8 worm cellular contexts compared by ENCODE assay signal in genomic region chrX:6410177-6410765, ce11.
TF ChIP-seq lines count a peak whose summit lies in the region.

mup-2 (minus strand) TSS chrX:6410227.

TF ChIP-seq in whole organism, L1 larva, 84 proteins besides CTCF, POLR2A, EP300 and RAD21 (continues in another document):
- TF ChIP-seq xbp-1 (tag; optimal IDR thresholded peaks at IDR 0.05; lab: Kevin White, UChicago) (peak; percentile 8), mdl-1 (tag; optimal IDR thresholded peaks at IDR 0.05; lab: Kevin White, UChicago) (peak in 1 of 2 experiments; percentile 20), pag-3 (tag; optimal IDR thresholded peaks at IDR 0.05; lab: Kevin White, UChicago; ENCODE audit: borderline replicate concordance, insufficient read depth) (peak; percentile 77), snpc-4 (tag; optimal IDR thresholded peaks at IDR 0.05; lab: Kevin White, UChicago) (no peak), ama-1 (optimal IDR thresholded peaks at IDR 0.05; lab: Kevin White, UChicago) (no peak), rnt-1 (tag; optimal IDR thresholded peaks at IDR 0.05; lab: Kevin White, UChicago) (peak; percentile 69), swsn-7 (tag; optimal IDR thresholded peaks at IDR 0.05; lab: Kevin White, UChicago) (peak; percentile 24), tbx-2 (tag; optimal IDR thresholded peaks at IDR 0.05; lab: Kevin White, UChicago) (peak; percentile 49), lir-3 (tag; optimal IDR thresholded peaks at IDR 0.05; lab: Kevin White, UChicago; ENCODE audit: poor library complexity) (peak; percentile 17), lsy-2 (tag; optimal IDR thresholded peaks at IDR 0.05; lab: Kevin White, UChicago) (peak; percentile 22 to 60)

TF ChIP-seq in whole organism, L2 larva, 48 proteins besides CTCF, POLR2A, EP300 and RAD21:
- peak; percentile 61 for TF ChIP-seq nhr-129 (tag; optimal IDR thresholded peaks at IDR 0.05; lab: Kevin White, UChicago)
- TF ChIP-seq F13H6.1 (tag; optimal IDR thresholded peaks at IDR 0.05; lab: Kevin White, UChicago): peak; percentile 87
- peak in 1 of 2 experiments; percentile 25 for TF ChIP-seq lsy-2 (tag; optimal IDR thresholded peaks at IDR 0.05; lab: Kevin White, UChicago)
- TF ChIP-seq nhr-21 (tag; optimal IDR thresholded peaks at IDR 0.05; lab: Kevin White, UChicago): no peak
- TF ChIP-seq sma-9 (GFP tag; optimal IDR thresholded peaks at IDR 0.05; lab: Kevin White, UChicago): peak; percentile 80
- TF ChIP-seq sma-9 (tag; optimal IDR thresholded peaks at IDR 0.05; lab: Kevin White, UChicago): no peak
- peak; percentile 3 for TF ChIP-seq C34F6.9 (tag; optimal IDR thresholded peaks at IDR 0.05; lab: Kevin White, UChicago)
- TF ChIP-seq elt-3 (tag; optimal IDR thresholded peaks at IDR 0.05; lab: Kevin White, UChicago): no peak
TF ChIP-seq in whole organism, L2 larva: peak in this region for 5.

TF ChIP-seq in whole organism, L3 larva, 47 proteins besides CTCF, POLR2A, EP300 and RAD21 (continues in another document):
- TF ChIP-seq lin-39 (tag; optimal IDR thresholded peaks at IDR 0.05; lab: Kevin White, UChicago) (peak; percentile 33), R02D3.7 (tag; optimal IDR thresholded peaks at IDR 0.05; lab: Kevin White, UChicago) (no peak), ztf-4 (tag; optimal IDR thresholded peaks at IDR 0.05; lab: Kevin White, UChicago) (no peak), nfya-1 (tag; optimal IDR thresholded peaks at IDR 0.05; lab: Kevin White, UChicago; ENCODE audit: insufficient read depth) (peak; percentile 15), mml-1 (tag; optimal IDR thresholded peaks at IDR 0.05; lab: Kevin White, UChicago) (no peak), sea-2 (GFP tag; optimal IDR thresholded peaks at IDR 0.05; lab: Kevin White, UChicago) (no peak), nhr-67 (tag; optimal IDR thresholded peaks at IDR 0.05; lab: Kevin White, UChicago) (no peak), pha-4 (tag; optimal IDR thresholded peaks at IDR 0.05; lab: Kevin White, UChicago) (no peak), ama-1 (optimal IDR thresholded peaks at IDR 0.05; lab: Kevin White, UChicago) (no peak), ZK546.5 (tag; optimal IDR thresholded peaks at IDR 0.05; lab: Kevin White, UChicago) (no peak), fkh-10 (GFP tag; optimal IDR thresholded peaks at IDR 0.05; lab: Kevin White, UChicago) (no peak), unc-39 (tag; optimal IDR thresholded peaks at IDR 0.05; lab: Kevin White, UChicago) (no peak), nhr-12 (tag; optimal IDR thresholded peaks at IDR 0.05; lab: Kevin White, UChicago) (no peak)

TF ChIP-seq in whole organism, L4 larva, 104 proteins besides CTCF, POLR2A, EP300 and RAD21 (continues in another document):
- TF ChIP-seq mep-1 (tag; optimal IDR thresholded peaks at IDR 0.05; lab: Kevin White, UChicago) (no peak), nhr-11 (tag; optimal IDR thresholded peaks at IDR 0.05; lab: Kevin White, UChicago) (peak; percentile 60), nhr-42 (GFP tag; IDR thresholded peaks at IDR 0.05; lab: Robert Waterston, UW) (no peak), hlh-11 (tag; optimal IDR thresholded peaks at IDR 0.05; lab: Kevin White, UChicago) (peak; percentile 74), ctbp-1 (GFP tag; IDR thresholded peaks at IDR 0.05; lab: Robert Waterston, UW) (peak; percentile 61; the same call in 1 of the 2 replicates), nhr-6 (tag; optimal IDR thresholded peaks at IDR 0.05; lab: Kevin White, UChicago) (no peak), dve-1 (tag; optimal IDR thresholded peaks at IDR 0.05; lab: Kevin White, UChicago; ENCODE audit: insufficient read depth) (no peak), lin-38 (GFP tag; IDR thresholded peaks at IDR 0.05; lab: Robert Waterston, UW) (no peak), egl-43 (GFP tag; IDR thresholded peaks at IDR 0.05; lab: Robert Waterston, UW) (no peak), mdl-1 (tag; optimal IDR thresholded peaks at IDR 0.05; lab: Kevin White, UChicago) (peak in 1 of 2 experiments; percentile 19), aha-1 (tag; lab: Kevin White, UChicago) (no peak), ceh-20 (GFP tag; IDR thresholded peaks at IDR 0.05; lab: Robert Waterston, UW) (no peak), nhr-76 (tag; optimal IDR thresholded peaks at IDR 0.05; lab: Kevin White, UChicago) (no peak)

TF ChIP-seq in whole organism, late embryonic, 69 proteins besides CTCF, POLR2A, EP300 and RAD21 (continues in another document):
- TF ChIP-seq pat-9 (tag; optimal IDR thresholded peaks at IDR 0.05; lab: Kevin White, UChicago) (peak; percentile 45), madf-2 (tag; optimal IDR thresholded peaks at IDR 0.05; lab: Kevin White, UChicago) (no peak), F13H6.1 (tag; optimal IDR thresholded peaks at IDR 0.05; lab: Kevin White, UChicago) (peak; percentile 15), fax-1 (tag; optimal IDR thresholded peaks at IDR 0.05; lab: Kevin White, UChicago) (no peak), fkh-6 (tag; optimal IDR thresholded peaks at IDR 0.05; lab: Kevin White, UChicago) (no peak), K02D7.2 (tag; optimal IDR thresholded peaks at IDR 0.05; lab: Kevin White, UChicago) (no peak), hlh-8 (tag; optimal IDR thresholded peaks at IDR 0.05; lab: Kevin White, UChicago) (peak; percentile 45), ets-4 (tag; optimal IDR thresholded peaks at IDR 0.05; lab: Kevin White, UChicago) (no peak), ceh-34 (tag; optimal IDR thresholded peaks at IDR 0.05; lab: Kevin White, UChicago) (peak; percentile 74), sox-2 (GFP tag; IDR thresholded peaks at IDR 0.05; lab: Robert Waterston, UW) (no peak), nfya-1 (tag; optimal IDR thresholded peaks at IDR 0.05; lab: Kevin White, UChicago) (peak; percentile 19), unc-86 (tag; optimal IDR thresholded peaks at IDR 0.05; lab: Kevin White, UChicago) (no peak), T23F11.4 (GFP tag; optimal IDR thresholded peaks at IDR 0.05; lab: Kevin White, UChicago) (no peak), ahr-1 (tag; optimal IDR thresholded peaks at IDR 0.05; lab: Kevin White, UChicago) (no peak)

TF ChIP-seq in whole organism, midembryonic, 9 proteins besides CTCF, POLR2A, EP300 and RAD21:
- TF ChIP-seq ztf-23 (GFP tag; IDR thresholded peaks at IDR 0.05; lab: Robert Waterston, UW): 0 out of 2 replicates have a peak, but pooled peaks have one; percentile 30
- no peak for TF ChIP-seq ztf-29 (GFP tag; IDR thresholded peaks at IDR 0.05; lab: Robert Waterston, UW)
- TF ChIP-seq med-1 (GFP tag; optimal IDR thresholded peaks at IDR 0.05; lab: Kevin White, UChicago; ENCODE audit: insufficient read depth): no peak
- peak; percentile 61 for TF ChIP-seq cog-1 (tag; optimal IDR thresholded peaks at IDR 0.05; lab: Kevin White, UChicago)

TF ChIP-seq in whole organism, mixed stage, embryonic, 35 proteins besides CTCF, POLR2A, EP300 and RAD21:
- TF ChIP-seq mep-1 (tag; optimal IDR thresholded peaks at IDR 0.05; lab: Kevin White, UChicago): no peak
- TF ChIP-seq sptf-1 (tag; optimal IDR thresholded peaks at IDR 0.05; lab: Kevin White, UChicago): no peak
- peak; percentile 93 for TF ChIP-seq unc-120 (tag; optimal IDR thresholded peaks at IDR 0.05; lab: Kevin White, UChicago; ENCODE audit: poor library complexity, severe bottlenecking)
- peak; percentile 96 for TF ChIP-seq hlh-1 (tag; optimal IDR thresholded peaks at IDR 0.05; lab: Kevin White, UChicago)
- TF ChIP-seq mab-5 (tag; optimal IDR thresholded peaks at IDR 0.05; lab: Kevin White, UChicago): no peak
- no peak for TF ChIP-seq ztf-11 (tag; optimal IDR thresholded peaks at IDR 0.05; lab: Kevin White, UChicago)
- no peak for TF ChIP-seq lin-32 (GFP tag; optimal IDR thresholded peaks at IDR 0.05; lab: Kevin White, UChicago)
- no peak for TF ChIP-seq ceh-43 (GFP tag; optimal IDR thresholded peaks at IDR 0.05; lab: Kevin White, UChicago)
- TF ChIP-seq ceh-39 (tag; optimal IDR thresholded peaks at IDR 0.05; lab: Kevin White, UChicago): no peak
- peak; percentile 75 for TF ChIP-seq unc-62 (GFP tag; optimal IDR thresholded peaks at IDR 0.05; lab: Kevin White, UChicago)

TF ChIP-seq in whole organism, young adult, 124 proteins besides CTCF, POLR2A, EP300 and RAD21:
- TF ChIP-seq cebp-1 (GFP tag; IDR thresholded peaks at IDR 0.05; lab: Robert Waterston, UW) (no peak), cebp-1 (tag; optimal IDR thresholded peaks at IDR 0.05; lab: Kevin White, UChicago) (no peak), snpc-3.4 (tag; optimal IDR thresholded peaks at IDR 0.05; lab: Kevin White, UChicago) (no peak), bed-1 (GFP tag; IDR thresholded peaks at IDR 0.05; lab: Robert Waterston, UW) (no peak), K11D2.4 (GFP tag; IDR thresholded peaks at IDR 0.05; lab: Robert Waterston, UW) (no peak), zfh-2 (GFP tag; conservative IDR thresholded peaks at IDR 0.05; lab: Robert Waterston, UW) (peak; percentile 88), ekl-4 (GFP tag; IDR thresholded peaks at IDR 0.05; lab: Robert Waterston, UW) (no peak), rcor-1 (GFP tag; IDR thresholded peaks at IDR 0.05; lab: Robert Waterston, UW) (0 out of 2 replicates have a peak, but pooled peaks have one; percentile 13), C06A6.2 (GFP tag; conservative IDR thresholded peaks at IDR 0.05; lab: Robert Waterston, UW) (no peak), xnd-1 (tag; optimal IDR thresholded peaks at IDR 0.05; lab: Kevin White, UChicago) (no peak), nhr-179 (tag; optimal IDR thresholded peaks at IDR 0.05; lab: Kevin White, UChicago) (no peak), somi-1 (GFP tag; optimal IDR thresholded peaks at IDR 0.05; lab: Kevin White, UChicago) (peak; percentile 40)
